Fruit fly (Drosophila melanogaster): Measurements from ENCODE around the gene snf.

snf gene

DNA sequence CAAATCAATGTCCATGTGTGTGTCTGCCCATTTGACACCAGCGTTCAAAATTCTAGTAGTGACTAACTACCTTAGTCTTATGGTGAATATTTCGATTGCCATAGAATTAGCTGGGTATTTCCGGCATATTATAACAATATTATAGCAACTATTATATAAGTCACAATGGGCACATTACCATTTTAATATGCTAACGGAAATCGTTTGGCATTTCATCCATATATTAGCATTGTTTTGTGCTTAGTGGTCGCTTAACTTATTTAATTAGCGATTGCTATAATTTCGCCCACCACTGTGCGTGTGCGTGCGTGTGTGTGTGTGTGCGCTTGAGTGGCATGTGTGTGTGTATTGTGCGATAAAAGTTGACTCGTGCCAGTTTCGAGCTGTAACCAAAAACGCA lies 27.7 kb downstream of the snf start (continued):
- no peak for TF ChIP-seq eve (GFP tag; optimal IDR thresholded peaks at IDR 0.05)
- TF ChIP-seq Sry-δ (GFP tag; optimal IDR thresholded peaks at IDR 0.05) = no peak
- TF ChIP-seq CG14014 (GFP tag; IDR thresholded peaks at IDR 0.05) = no peak
- TF ChIP-seq zf30C (GFP tag; optimal IDR thresholded peaks at IDR 0.05) = no peak
- TF ChIP-seq pfk (GFP tag; optimal IDR thresholded peaks at IDR 0.05) = no peak
- peak; percentile 71 for TF ChIP-seq Hand (GFP tag; optimal IDR thresholded peaks at IDR 0.05)
- no peak for TF ChIP-seq CG16813 (GFP tag; IDR thresholded peaks at IDR 0.05; ENCODE audit: partially characterized antibody)
- TF ChIP-seq CG7786 (GFP tag; optimal IDR thresholded peaks at IDR 0.05) = no peak
- TF ChIP-seq gem (tag; optimal IDR thresholded peaks at IDR 0.05) = peak; percentile 67
- TF ChIP-seq br (optimal IDR thresholded peaks at IDR 0.05) = no peak
- TF ChIP-seq luna (GFP tag; optimal IDR thresholded peaks at IDR 0.05) = no peak
- no peak for TF ChIP-seq ara (GFP tag; IDR thresholded peaks at IDR 0.05)
- TF ChIP-seq Doc3 (GFP tag; IDR thresholded peaks at IDR 0.05; ENCODE audit: partially characterized antibody) = no peak
- TF ChIP-seq CG3281 (GFP tag; optimal IDR thresholded peaks at IDR 0.05) = peak; percentile 76
- TF ChIP-seq CG2120 (GFP tag; optimal IDR thresholded peaks at IDR 0.05) = peak; percentile 70
- no peak for TF ChIP-seq CG42726 (GFP tag; IDR thresholded peaks at IDR 0.05; ENCODE audit: partially characterized antibody)
- peak; percentile 42 for TF ChIP-seq CG8924 (tag; optimal IDR thresholded peaks at IDR 0.05)
- no peak for TF ChIP-seq CG10321 (GFP tag; IDR thresholded peaks at IDR 0.05)
- TF ChIP-seq phol (tag; optimal IDR thresholded peaks at IDR 0.05) = peak; percentile 43
- TF ChIP-seq CG9609 (GFP tag; optimal IDR thresholded peaks at IDR 0.05) = no peak
- no peak for TF ChIP-seq yki (optimal IDR thresholded peaks at IDR 0.05)
- TF ChIP-seq CG4404 (GFP tag; IDR thresholded peaks at IDR 0.05) = no peak
- peak; percentile 61 for TF ChIP-seq CG7556 (GFP tag; optimal IDR thresholded peaks at IDR 0.05)
- no peak for TF ChIP-seq Doc2 (GFP tag; IDR thresholded peaks at IDR 0.05)
- TF ChIP-seq kah (GFP tag; optimal IDR thresholded peaks at IDR 0.05) = no peak
- no peak for TF ChIP-seq CG31388 (GFP tag; optimal IDR thresholded peaks at IDR 0.05)
- no peak for TF ChIP-seq Hr39 (optimal IDR thresholded peaks at IDR 0.05)
- TF ChIP-seq CG4707 (GFP tag; optimal IDR thresholded peaks at IDR 0.05) = no peak
- TF ChIP-seq hbn (GFP tag; IDR thresholded peaks at IDR 0.05; ENCODE audit: partially characterized antibody) = no peak
- no peak for TF ChIP-seq CG9215 (GFP tag; IDR thresholded peaks at IDR 0.05)
- no peak for TF ChIP-seq jigr1 (GFP tag; IDR thresholded peaks at IDR 0.05)
- no peak for TF ChIP-seq eyg (GFP tag; optimal IDR thresholded peaks at IDR 0.05)
- peak; percentile 49 for TF ChIP-seq CoRest (tag; optimal IDR thresholded peaks at IDR 0.05)
- TF ChIP-seq mirr (GFP tag; optimal IDR thresholded peaks at IDR 0.05) = peak; percentile 30
- no peak for TF ChIP-seq CG1832 (GFP tag; optimal IDR thresholded peaks at IDR 0.05)
- peak; percentile 56 for TF ChIP-seq Fer3 (tag; optimal IDR thresholded peaks at IDR 0.05)
- TF ChIP-seq CG8281 (tag; optimal IDR thresholded peaks at IDR 0.05) = no peak
- no peak for TF ChIP-seq ro (GFP tag; IDR thresholded peaks at IDR 0.05)
- peak; percentile 35 for TF ChIP-seq zfh2 (GFP tag; optimal IDR thresholded peaks at IDR 0.05)
- TF ChIP-seq Bdp1 (GFP tag; optimal IDR thresholded peaks at IDR 0.05) = no peak
- TF ChIP-seq CG14710 (tag; optimal IDR thresholded peaks at IDR 0.05) = no peak
- TF ChIP-seq CHES-1-like (GFP tag; optimal IDR thresholded peaks at IDR 0.05) = no peak
- peak; percentile 29 for TF ChIP-seq D19A (tag; optimal IDR thresholded peaks at IDR 0.05)
- no peak for TF ChIP-seq D (optimal IDR thresholded peaks at IDR 0.05)
- TF ChIP-seq D (GFP tag; optimal IDR thresholded peaks at IDR 0.05) = no peak
- TF ChIP-seq bowl (GFP tag; IDR thresholded peaks at IDR 0.05) = no peak
- no peak for TF ChIP-seq prd (optimal IDR thresholded peaks at IDR 0.05)
- TF ChIP-seq prd (GFP tag; IDR thresholded peaks at IDR 0.05) = peak; percentile 33; the same call in 1 of the 3 replicates
- TF ChIP-seq Mes4 (GFP tag; optimal IDR thresholded peaks at IDR 0.05) = no peak
- peak; percentile 40 for TF ChIP-seq CG1233 (GFP tag; optimal IDR thresholded peaks at IDR 0.05)
- TF ChIP-seq usp (GFP tag; optimal IDR thresholded peaks at IDR 0.05) = no peak
- peak; percentile 13 for TF ChIP-seq CG6765 (GFP tag; optimal IDR thresholded peaks at IDR 0.05)
- peak; percentile 37 for TF ChIP-seq schlank (tag; optimal IDR thresholded peaks at IDR 0.05)
- peak; percentile 51 for TF ChIP-seq slbo (GFP tag; IDR thresholded peaks at IDR 0.05)

Measured in whole organism, embryonic.